Worm (Caenorhabditis elegans): ENCODE results near the gene fbxa-24.

DNA sequence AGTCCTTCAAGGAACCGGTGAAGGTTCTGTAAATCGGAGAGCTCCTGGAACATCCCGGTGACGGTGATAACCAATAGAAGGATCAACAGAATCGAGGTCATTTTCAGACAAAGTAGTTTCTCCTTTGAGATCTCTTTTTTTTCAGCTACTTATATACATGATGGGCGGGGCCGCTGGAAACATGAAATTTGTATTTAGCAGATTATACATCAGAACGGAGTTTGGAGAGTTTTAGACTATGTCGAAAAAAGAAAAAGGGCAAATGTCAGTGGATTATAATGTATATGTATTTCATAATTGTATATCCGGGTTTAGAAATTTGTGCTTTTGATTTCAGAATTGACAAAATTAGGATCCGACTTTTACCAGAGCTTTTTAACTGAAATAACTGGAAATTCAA, 13.1 kb upstream of the fbxa-24 start, which contains the start of gene ins-32:
- TF ChIP-seq mep-1 (tag; optimal IDR thresholded peaks at IDR 0.05) (no peak), lin-13 (GFP tag; optimal IDR thresholded peaks at IDR 0.05) (no peak), nhr-25 (tag; optimal IDR thresholded peaks at IDR 0.05; ENCODE audit: borderline replicate concordance, insufficient read depth) (no peak), dpl-1 (GFP tag; optimal IDR thresholded peaks at IDR 0.05) (no peak), arid-1 (GFP tag; conservative IDR thresholded peaks at IDR 0.05) (no peak)

Measured in whole organism, L4 larva.